Worm (Caenorhabditis elegans) whole organism, L4/young adult: ENCODE measurements around the gene dig-1.

Experiments
- W03F9.2 ChIP-seq: fragments of 150-350 bp; optimal IDR thresholded peaks from 2 replicates; lab custom pipeline; 2014; ENCODE audit warnings: missing biosample characterization, missing genetic modification characterization
- dao-5 ChIP-seq: sonication (generic microtip); optimal IDR thresholded peaks from 2 replicates; lab custom pipeline; 2016; ENCODE audit warnings: missing genotype, missing genetic modification characterization, moderate library complexity, missing compliant biosample characterization
- him-1 ChIP-seq: sonication (generic microtip); optimal IDR thresholded peaks from 2 replicates; lab custom pipeline; 2016; ENCODE audit warnings: missing genotype, missing genetic modification reagents, missing genetic modification characterization, missing compliant biosample characterization

dig-1 gene

ce11 chrIII:6746008-6746407 is at the start of gene dig-1:
Gene dig-1 (plus strand): TSS chrIII:6746308.
- TF ChIP-seq W03F9.2 (tag; lab: Kevin White, UChicago) (no peak), dao-5 (tag; lab: Kevin White, UChicago) (no peak), him-1 (tag; lab: Kevin White, UChicago) (no peak)

ce11 chrIII:6705515-6705914 is 40.6 kb upstream of the dig-1 start, which contains the start of gene F37A4.6:
Gene F37A4.6 (plus strand): TSS chrIII:6705815.
- TF ChIP-seq W03F9.2 (tag; lab: Kevin White, UChicago) (no peak), him-1 (tag; lab: Kevin White, UChicago) (no peak), dao-5 (tag; lab: Kevin White, UChicago) (no peak)

ce11 chrIII:6709983-6710382 is 36.1 kb upstream of the dig-1 start, which contains the start of gene isw-1:
Gene isw-1 (minus strand): TSS chrIII:6710100.
- TF ChIP-seq dao-5 (tag; lab: Kevin White, UChicago) (no peak), W03F9.2 (tag; lab: Kevin White, UChicago) (no peak), him-1 (tag; lab: Kevin White, UChicago) (no peak)

ce11 chrIII:6711590-6711989 is 34.5 kb upstream of the dig-1 start, which contains the start of gene F37A4.5:
Gene F37A4.5 (plus strand): TSS chrIII:6711890.
- TF ChIP-seq W03F9.2 (tag; lab: Kevin White, UChicago) = no peak
- TF ChIP-seq dao-5 (tag; lab: Kevin White, UChicago) = no peak
- TF ChIP-seq him-1 (tag; lab: Kevin White, UChicago) = no peak

ce11 chrIII:6713266-6713665 is 32.8 kb upstream of the dig-1 start, which contains the start of gene F37A4.4:
Gene F37A4.4 (plus strand): TSS chrIII:6713566.
- TF ChIP-seq dao-5 (tag; lab: Kevin White, UChicago) (no peak), W03F9.2 (tag; lab: Kevin White, UChicago) (no peak), him-1 (tag; lab: Kevin White, UChicago) (no peak)

ce11 chrIII:6718270-6718669 is 27.8 kb upstream of the dig-1 start, which contains the start of gene F37A4.3:
Gene F37A4.3 (plus strand): TSS chrIII:6718570.
- no peak for TF ChIP-seq him-1 (tag; lab: Kevin White, UChicago)
- TF ChIP-seq W03F9.2 (tag; lab: Kevin White, UChicago) = no peak
- no peak for TF ChIP-seq dao-5 (tag; lab: Kevin White, UChicago)

- TF ChIP-seq dao-5 (tag; lab: Kevin White, UChicago) (no peak), him-1 (tag; lab: Kevin White, UChicago) (no peak), W03F9.2 (tag; lab: Kevin White, UChicago) (no peak)
Observed at ce11 chrIII:6722208-6722679, 23.9 kb upstream of the dig-1 start, which contains the start of the genes bath-41 and F37A4.2. Gene bath-41 (minus strand): TSS chrIII:6722258. Gene F37A4.2 (plus strand): TSS chrIII:6722454.

ce11 chrIII:6723089-6723488 is 23.0 kb upstream of the dig-1 start, which contains the start of gene F37A4.1:
Gene F37A4.1 (plus strand): TSS chrIII:6723389.
- TF ChIP-seq W03F9.2 (tag; lab: Kevin White, UChicago) (no peak), dao-5 (tag; lab: Kevin White, UChicago) (no peak), him-1 (tag; lab: Kevin White, UChicago) (no peak)

ce11 chrIII:6725489-6725888 is 20.6 kb upstream of the dig-1 start, which contains the start of gene wdr-4:
Gene wdr-4 (plus strand): TSS chrIII:6725789.
- no peak for TF ChIP-seq dao-5 (tag; lab: Kevin White, UChicago)
- no peak for TF ChIP-seq him-1 (tag; lab: Kevin White, UChicago)
- TF ChIP-seq W03F9.2 (tag; lab: Kevin White, UChicago) = no peak

- TF ChIP-seq W03F9.2 (tag; lab: Kevin White, UChicago) (no peak), him-1 (tag; lab: Kevin White, UChicago) (no peak), dao-5 (tag; lab: Kevin White, UChicago) (no peak)
Observed at ce11 chrIII:6730185-6730850, 15.8 kb upstream of the dig-1 start, which contains the start of the genes Y102E9.5 and odr-4. Gene Y102E9.5 (minus strand): TSS chrIII:6730285. Gene odr-4 (plus strand): TSS chrIII:6730800.

ce11 chrIII:6731285-6731684 is 14.8 kb upstream of the dig-1 start:
- no peak for TF ChIP-seq dao-5 (tag; lab: Kevin White, UChicago)
- TF ChIP-seq him-1 (tag; lab: Kevin White, UChicago) = no peak
- TF ChIP-seq W03F9.2 (tag; lab: Kevin White, UChicago) = no peak

ce11 chrIII:6734420-6734819 is 11.7 kb upstream of the dig-1 start, which contains the start of gene Y102E9.3:
Gene Y102E9.3 (minus strand): TSS chrIII:6734520.
- TF ChIP-seq dao-5 (tag; lab: Kevin White, UChicago) = no peak

- TF ChIP-seq W03F9.2 (tag; lab: Kevin White, UChicago) = no peak
Observed at ce11 chrIII:6736566-6736965, 9.5 kb upstream of the dig-1 start, which contains the start of gene Y102E9.6. Gene Y102E9.6 (minus strand): TSS chrIII:6736666.
